Worm (Caenorhabditis elegans): Measurements from ENCODE around the gene his-39.
A peak's percentile ranks its signal among the peaks of the same experiment; 100 is the strongest.
"Not testable (repeated sequence)": the region's sequence is repeated elsewhere in the genome, so short reads cannot be mapped to it uniquely, and the experiment has no call there.

The his-39 gene

ce11 chrV:8545531-8546224, 9.4 kb downstream of the his-39 start, which contains the start of the genes slc-17.8 and asns-1:
TSS of gene slc-17.8 (minus strand) at chrV:8545581.
TSS of gene asns-1 (plus strand) at chrV:8546174.
- TF ChIP-seq T22C8.4 (GFP tag; IDR thresholded peaks at IDR 0.05) (no peak), ztf-23 (GFP tag; IDR thresholded peaks at IDR 0.05) (no peak), ref-1 (GFP tag; conservative IDR thresholded peaks at IDR 0.05) (no peak), med-1 (GFP tag; optimal IDR thresholded peaks at IDR 0.05; ENCODE audit: insufficient read depth) (no peak), ztf-29 (GFP tag; IDR thresholded peaks at IDR 0.05) (no peak), flt-1 (GFP tag; IDR thresholded peaks at IDR 0.05) (no peak), cog-1 (tag; optimal IDR thresholded peaks at IDR 0.05) (no peak), tab-1 (GFP tag; IDR thresholded peaks at IDR 0.05) (no peak), klf-2 (GFP tag; conservative IDR thresholded peaks at IDR 0.05) (no peak)

ce11 chrV:8548989-8549388, 12.7 kb downstream of the his-39 start, which contains the start of gene stdh-4:
TSS of gene stdh-4 (plus strand) at chrV:8549289.
- TF ChIP-seq tab-1 (GFP tag; IDR thresholded peaks at IDR 0.05): no peak
- TF ChIP-seq med-1 (GFP tag; optimal IDR thresholded peaks at IDR 0.05; ENCODE audit: insufficient read depth): no peak
- TF ChIP-seq flt-1 (GFP tag; IDR thresholded peaks at IDR 0.05): no peak
- no peak for TF ChIP-seq cog-1 (tag; optimal IDR thresholded peaks at IDR 0.05)

- no peak for TF ChIP-seq ref-1 (GFP tag; conservative IDR thresholded peaks at IDR 0.05)
- 0 out of 2 replicates have a peak, but pooled peaks have one; percentile 34 for TF ChIP-seq ztf-23 (GFP tag; IDR thresholded peaks at IDR 0.05)
Measured at ce11 chrV:8552460-8552859, 16.1 kb downstream of the his-39 start, which contains the start of gene acr-15. TSS of gene acr-15 (plus strand) at chrV:8552695.

ce11 chrV:8555955-8556354, 19.6 kb downstream of the his-39 start:
- TF ChIP-seq ztf-23 (GFP tag; IDR thresholded peaks at IDR 0.05) (no peak), flt-1 (GFP tag; IDR thresholded peaks at IDR 0.05) (no peak), ref-1 (GFP tag; conservative IDR thresholded peaks at IDR 0.05) (no peak), klf-2 (GFP tag; conservative IDR thresholded peaks at IDR 0.05) (no peak), tab-1 (GFP tag; IDR thresholded peaks at IDR 0.05) (no peak), ztf-29 (GFP tag; IDR thresholded peaks at IDR 0.05) (no peak), med-1 (GFP tag; optimal IDR thresholded peaks at IDR 0.05; ENCODE audit: insufficient read depth) (no peak), T22C8.4 (GFP tag; IDR thresholded peaks at IDR 0.05) (no peak), cog-1 (tag; optimal IDR thresholded peaks at IDR 0.05) (no peak)

ce11 chrV:8560916-8561315, 24.6 kb downstream of the his-39 start, which contains the start of gene acr-16:
TSS of gene acr-16 (plus strand) at chrV:8561216.
- TF ChIP-seq ztf-23 (GFP tag; IDR thresholded peaks at IDR 0.05): no peak
- TF ChIP-seq klf-2 (GFP tag; conservative IDR thresholded peaks at IDR 0.05): no peak
- no peak for TF ChIP-seq T22C8.4 (GFP tag; IDR thresholded peaks at IDR 0.05)
- TF ChIP-seq cog-1 (tag; optimal IDR thresholded peaks at IDR 0.05): no peak

- TF ChIP-seq klf-2 (GFP tag; conservative IDR thresholded peaks at IDR 0.05): no peak
- TF ChIP-seq ztf-23 (GFP tag; IDR thresholded peaks at IDR 0.05): no peak
- no peak for TF ChIP-seq flt-1 (GFP tag; IDR thresholded peaks at IDR 0.05)
- TF ChIP-seq med-1 (GFP tag; optimal IDR thresholded peaks at IDR 0.05; ENCODE audit: insufficient read depth): no peak
- TF ChIP-seq cog-1 (tag; optimal IDR thresholded peaks at IDR 0.05): no peak
- TF ChIP-seq ztf-29 (GFP tag; IDR thresholded peaks at IDR 0.05): no peak
- no peak for TF ChIP-seq ref-1 (GFP tag; conservative IDR thresholded peaks at IDR 0.05)
- no peak for TF ChIP-seq tab-1 (GFP tag; IDR thresholded peaks at IDR 0.05)
- no peak for TF ChIP-seq T22C8.4 (GFP tag; IDR thresholded peaks at IDR 0.05)
Measured at ce11 chrV:8565075-8565474, 28.8 kb downstream of the his-39 start, which contains the start of gene F25G6.8. TSS of gene F25G6.8 (minus strand) at chrV:8565175.

- TF ChIP-seq cog-1 (tag; optimal IDR thresholded peaks at IDR 0.05): no peak
- no peak for TF ChIP-seq ztf-29 (GFP tag; IDR thresholded peaks at IDR 0.05)
- no peak for TF ChIP-seq T22C8.4 (GFP tag; IDR thresholded peaks at IDR 0.05)
- no peak for TF ChIP-seq ztf-23 (GFP tag; IDR thresholded peaks at IDR 0.05)
- TF ChIP-seq klf-2 (GFP tag; conservative IDR thresholded peaks at IDR 0.05): no peak
- no peak for TF ChIP-seq flt-1 (GFP tag; IDR thresholded peaks at IDR 0.05)
- no peak for TF ChIP-seq med-1 (GFP tag; optimal IDR thresholded peaks at IDR 0.05; ENCODE audit: insufficient read depth)
- TF ChIP-seq ref-1 (GFP tag; conservative IDR thresholded peaks at IDR 0.05): no peak
- no peak for TF ChIP-seq tab-1 (GFP tag; IDR thresholded peaks at IDR 0.05)
Measured at ce11 chrV:8569172-8569571, 32.9 kb downstream of the his-39 start.

ce11 chrV:8569841-8570361, 33.6 kb downstream of the his-39 start, which contains the start of the genes F25G6.9 and symk-1:
TSS of gene F25G6.9 (minus strand) at chrV:8570000.
TSS of gene symk-1 (plus strand) at chrV:8570311.
- TF ChIP-seq ref-1 (GFP tag; conservative IDR thresholded peaks at IDR 0.05) (no peak), med-1 (GFP tag; optimal IDR thresholded peaks at IDR 0.05; ENCODE audit: insufficient read depth) (no peak), ztf-29 (GFP tag; IDR thresholded peaks at IDR 0.05) (no peak), T22C8.4 (GFP tag; IDR thresholded peaks at IDR 0.05) (no peak), tab-1 (GFP tag; IDR thresholded peaks at IDR 0.05) (no peak)

- TF ChIP-seq tab-1, ztf-29, ztf-23 (GFP tag; IDR thresholded peaks at IDR 0.05): not testable (repeated sequence)
Measured at ce11 chrV:8574762-8575161, 38.4 kb downstream of the his-39 start, which contains the start of gene F25G6.1. TSS of gene F25G6.1 (plus strand) at chrV:8575062.

ce11 chrV:8580961-8581360, 44.6 kb downstream of the his-39 start, which contains the start of gene C10B5.1:
TSS of gene C10B5.1 (plus strand) at chrV:8581261.
- no peak for TF ChIP-seq klf-2 (GFP tag; conservative IDR thresholded peaks at IDR 0.05)
- TF ChIP-seq cog-1 (tag; optimal IDR thresholded peaks at IDR 0.05): no peak
- TF ChIP-seq med-1 (GFP tag; optimal IDR thresholded peaks at IDR 0.05; ENCODE audit: insufficient read depth): no peak
- no peak for TF ChIP-seq ztf-29 (GFP tag; IDR thresholded peaks at IDR 0.05)
